Fruit fly (Drosophila melanogaster) whole organism, prepupa: ENCODE results near the gene CG42685.

Source experiments
- CG10631 ChIP-seq: fragments of 200-800 bp; sonication (Bioruptor generic); optimal IDR thresholded peaks from 2 replicates; lab custom pipeline; 2016; ENCODE audit warnings: missing biosample characterization, missing genetic modification characterization
- CG10669 ChIP-seq: fragments of 200-800 bp; sonication (Bioruptor generic); optimal IDR thresholded peaks from 3 replicates; lab custom pipeline; 2018; ENCODE audit warnings: missing biosample characterization, mild to moderate bottlenecking, missing genetic modification characterization, moderate library complexity
- CG11294 ChIP-seq: fragments of 200-800 bp; sonication (Bioruptor generic); IDR thresholded peaks from 2 replicates; pipeline ENCODE4 v1.3.6; 2022; ENCODE audit warnings: missing biosample characterization, missing genetic modification characterization
- CG11762 ChIP-seq: fragments of 200-800 bp; sonication (Bioruptor generic); optimal IDR thresholded peaks from 3 replicates; lab custom pipeline; 2016; ENCODE audit warnings: missing biosample characterization, missing genetic modification characterization; ENCODE audit not compliant: insufficient read depth
- CG15336 ChIP-seq: fragments of 200-800 bp; sonication (Bioruptor generic); IDR thresholded peaks from 2 replicates; pipeline ENCODE4 v1.3.6; 2022; ENCODE audit warnings: missing biosample characterization, missing genetic modification characterization
- CG16779 ChIP-seq: fragments of 200-800 bp; sonication (Bioruptor generic); optimal IDR thresholded peaks from 3 replicates; lab custom pipeline; 2017; ENCODE audit warnings: missing biosample characterization, mild to moderate bottlenecking, missing genetic modification characterization
- CG3032 ChIP-seq: fragments of 200-800 bp; optimal IDR thresholded peaks from 2 replicates; lab custom pipeline; 2019; ENCODE audit warnings: missing biosample characterization, mild to moderate bottlenecking, missing genetic modification characterization, moderate library complexity
- CG32006 ChIP-seq: fragments of 200-800 bp; sonication (Bioruptor generic); optimal IDR thresholded peaks from 3 replicates; lab custom pipeline; 2017; ENCODE audit warnings: missing biosample characterization, mild to moderate bottlenecking, missing genetic modification characterization
- CG34406 ChIP-seq: fragments of 200-800 bp; sonication (Bioruptor generic); optimal IDR thresholded peaks from 3 replicates; lab custom pipeline; 2016; ENCODE audit warnings: missing biosample characterization, missing genetic modification characterization
- CG3919 ChIP-seq: fragments of 200-800 bp; sonication (Bioruptor generic); optimal IDR thresholded peaks from 3 replicates; lab custom pipeline; 2016; ENCODE audit warnings: missing biosample characterization, missing genetic modification characterization
- CG4318 ChIP-seq: fragments of 200-800 bp; sonication (Bioruptor generic); optimal IDR thresholded peaks from 3 replicates; lab custom pipeline; 2017; ENCODE audit warnings: missing biosample characterization, mild to moderate bottlenecking, missing genetic modification characterization
- CG6163 ChIP-seq: fragments of 200-800 bp; sonication (Bioruptor generic); IDR thresholded peaks from 3 replicates; pipeline ENCODE4 v1.3.6; 2022; ENCODE audit warnings: missing biosample characterization, missing genetic modification characterization
- CG6276 ChIP-seq: fragments of 200-800 bp; sonication (Bioruptor generic); optimal IDR thresholded peaks from 2 replicates; lab custom pipeline; 2017; ENCODE audit warnings: missing biosample characterization, mild to moderate bottlenecking, missing genetic modification characterization
- CG6792 ChIP-seq: fragments of 200-800 bp; sonication (Bioruptor generic); optimal IDR thresholded peaks from 3 replicates; lab custom pipeline; 2016; ENCODE audit warnings: missing biosample characterization, missing genetic modification characterization
- CG6854 ChIP-seq: fragments of 200-800 bp; sonication (Bioruptor generic); optimal IDR thresholded peaks from 2 replicates; lab custom pipeline; 2017; ENCODE audit warnings: missing biosample characterization, mild to moderate bottlenecking, missing genetic modification characterization
- CG7368 ChIP-seq: fragments of 200-800 bp; sonication (Bioruptor generic); optimal IDR thresholded peaks from 3 replicates; lab custom pipeline; 2016; ENCODE audit warnings: missing biosample characterization, missing genetic modification characterization
- CG8119 ChIP-seq: fragments of 200-800 bp; sonication (Bioruptor generic); IDR thresholded peaks from 3 replicates; pipeline ENCODE4 v1.3.6; 2022; ENCODE audit warnings: missing biosample characterization, missing genetic modification characterization
- CG8319 ChIP-seq: fragments of 200-800 bp; sonication (Bioruptor generic); optimal IDR thresholded peaks from 3 replicates; lab custom pipeline; 2016; ENCODE audit warnings: missing biosample characterization, missing genetic modification characterization
- CG8632 ChIP-seq: fragments of 200-800 bp; sonication (Bioruptor generic); optimal IDR thresholded peaks from 3 replicates; lab custom pipeline; 2016; ENCODE audit warnings: missing biosample characterization, missing genetic modification characterization
- Eip78C ChIP-seq: fragments of 200-800 bp; sonication (Bioruptor generic); peaks from one replicate; lab custom pipeline; 2016; ENCODE audit warnings: missing biosample characterization, missing genetic modification characterization
- Eip93F ChIP-seq: fragments of 200-800 bp; sonication (Bioruptor generic); optimal IDR thresholded peaks from 2 replicates; lab custom pipeline; 2016; ENCODE audit warnings: missing biosample characterization, mild to moderate bottlenecking, missing genetic modification characterization
- Ets21C ChIP-seq: fragments of 200-800 bp; sonication (Bioruptor generic); optimal IDR thresholded peaks from 3 replicates; lab custom pipeline; 2016; ENCODE audit warnings: missing biosample characterization, missing genetic modification characterization
- Ets96B ChIP-seq: fragments of 200-800 bp; optimal IDR thresholded peaks from 2 replicates; lab custom pipeline; 2019; ENCODE audit warnings: missing biosample characterization, mild to moderate bottlenecking, missing genetic modification characterization, moderate library complexity
- Hr4 ChIP-seq: fragments of 200-800 bp; sonication (Bioruptor generic); optimal IDR thresholded peaks from 3 replicates; lab custom pipeline; 2016; ENCODE audit warnings: missing biosample characterization, missing genetic modification characterization
- Lpt ChIP-seq: fragments of 200-800 bp; sonication (Bioruptor generic); optimal IDR thresholded peaks from 3 replicates; lab custom pipeline; 2016; ENCODE audit warnings: missing biosample characterization, missing genetic modification characterization
- Met ChIP-seq: fragments of 200-800 bp; sonication (Bioruptor generic); optimal IDR thresholded peaks from 3 replicates; lab custom pipeline; 2016; ENCODE audit warnings: missing biosample characterization, missing genetic modification characterization
- Smox ChIP-seq: fragments of 200-800 bp; sonication (Bioruptor generic); optimal IDR thresholded peaks from 3 replicates; lab custom pipeline; 2016; ENCODE audit warnings: missing biosample characterization, missing genetic modification characterization
- Sox102F ChIP-seq: fragments of 200-800 bp; sonication (Bioruptor generic); optimal IDR thresholded peaks from 2 replicates; lab custom pipeline; 2016; ENCODE audit warnings: missing biosample characterization, mild to moderate bottlenecking, missing genetic modification characterization
- Sox15 ChIP-seq: fragments of 200-800 bp; sonication (Bioruptor generic); optimal IDR thresholded peaks from 3 replicates; lab custom pipeline; 2016; ENCODE audit warnings: missing biosample characterization, missing genetic modification characterization
- achi ChIP-seq: fragments of 200-800 bp; sonication (Bioruptor generic); optimal IDR thresholded peaks from 3 replicates; lab custom pipeline; 2016; ENCODE audit warnings: missing biosample characterization, missing genetic modification characterization
- acj6 ChIP-seq: fragments of 200-800 bp; sonication (Bioruptor generic); optimal IDR thresholded peaks from 3 replicates; lab custom pipeline; 2016; ENCODE audit warnings: missing biosample characterization, missing genetic modification characterization
- cyc ChIP-seq: fragments of 200-800 bp; sonication (Bioruptor generic); optimal IDR thresholded peaks from 3 replicates; lab custom pipeline; 2016; ENCODE audit warnings: missing biosample characterization, missing genetic modification characterization
- dac ChIP-seq: fragments of 200-800 bp; sonication (Bioruptor generic); optimal IDR thresholded peaks from 2 replicates; lab custom pipeline; 2017; ENCODE audit warnings: missing biosample characterization, mild to moderate bottlenecking, missing genetic modification characterization
- eg ChIP-seq: fragments of 200-800 bp; sonication (Bioruptor generic); IDR thresholded peaks from 3 replicates; pipeline ENCODE4 v1.3.6; 2022; ENCODE audit warnings: missing biosample characterization, missing genetic modification characterization
- esn ChIP-seq: fragments of 200-800 bp; sonication (Bioruptor generic); optimal IDR thresholded peaks from 2 replicates; lab custom pipeline; 2016; ENCODE audit warnings: missing biosample characterization, mild to moderate bottlenecking, missing genetic modification characterization, moderate library complexity
- fd59A ChIP-seq: fragments of 200-800 bp; sonication (Bioruptor generic); optimal IDR thresholded peaks from 2 replicates; lab custom pipeline; 2017; ENCODE audit warnings: missing biosample characterization, mild to moderate bottlenecking, missing genetic modification characterization, missing genetic modification reagents
- fkh ChIP-seq: fragments of 200-800 bp; sonication (Bioruptor generic); optimal IDR thresholded peaks from 3 replicates; lab custom pipeline; 2017; ENCODE audit warnings: missing biosample characterization, mild to moderate bottlenecking, missing genetic modification characterization, moderate library complexity
- net ChIP-seq: fragments of 200-800 bp; sonication (Bioruptor generic); optimal IDR thresholded peaks from 3 replicates; lab custom pipeline; 2016; ENCODE audit warnings: missing biosample characterization, missing genetic modification characterization
- pdm3 ChIP-seq: fragments of 200-800 bp; sonication (Bioruptor generic); optimal IDR thresholded peaks from 3 replicates; lab custom pipeline; 2016; ENCODE audit warnings: missing biosample characterization, missing genetic modification characterization
- spab ChIP-seq: fragments of 200-800 bp; sonication (Bioruptor generic); optimal IDR thresholded peaks from 2 replicates; lab custom pipeline; 2017; ENCODE audit warnings: missing biosample characterization, mild to moderate bottlenecking, missing genetic modification characterization, missing genetic modification reagents
- ss ChIP-seq, 2 experiments: fragments of 200-800 bp; sonication (Bioruptor generic); optimal IDR thresholded peaks; 2 replicates in 1 of 2; 3 replicates in 1 of 2; lab custom pipeline; 2017 to 2018; ENCODE audit warnings: mild to moderate bottlenecking in 2 of 2, missing biosample characterization in 2 of 2, missing genetic modification characterization in 2 of 2, moderate library complexity in 1 of 2
- svp ChIP-seq: fragments of 200-800 bp; sonication (Bioruptor generic); peaks from one replicate; lab custom pipeline; 2016; ENCODE audit warnings: missing biosample characterization, missing genetic modification characterization
- topi ChIP-seq: fragments of 200-800 bp; sonication (Bioruptor generic); optimal IDR thresholded peaks from 3 replicates; lab custom pipeline; 2016; ENCODE audit warnings: missing biosample characterization, missing genetic modification characterization

CG42685 gene

DNA sequence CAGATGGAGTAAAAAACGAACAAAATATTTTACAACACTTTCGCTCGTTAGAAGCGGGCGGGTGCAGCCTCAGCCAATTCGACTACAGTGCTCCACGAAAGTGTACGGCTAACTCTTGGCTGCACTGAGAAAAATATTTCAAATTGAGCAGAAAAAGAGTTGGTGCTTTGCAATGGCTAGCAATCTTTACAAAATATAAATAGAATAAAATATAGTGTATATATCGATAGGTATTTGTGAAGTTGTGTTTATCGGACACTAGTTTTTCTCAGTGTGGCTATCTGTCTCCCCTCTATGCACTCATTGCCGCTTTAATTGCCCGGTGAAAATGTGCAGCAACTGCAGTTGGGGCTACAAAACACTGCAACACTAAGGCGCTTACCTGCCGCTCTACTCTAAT lies 28.5 kb downstream of the CG42685 start (continued):
- peak; percentile 82 for TF ChIP-seq dac

DNA sequence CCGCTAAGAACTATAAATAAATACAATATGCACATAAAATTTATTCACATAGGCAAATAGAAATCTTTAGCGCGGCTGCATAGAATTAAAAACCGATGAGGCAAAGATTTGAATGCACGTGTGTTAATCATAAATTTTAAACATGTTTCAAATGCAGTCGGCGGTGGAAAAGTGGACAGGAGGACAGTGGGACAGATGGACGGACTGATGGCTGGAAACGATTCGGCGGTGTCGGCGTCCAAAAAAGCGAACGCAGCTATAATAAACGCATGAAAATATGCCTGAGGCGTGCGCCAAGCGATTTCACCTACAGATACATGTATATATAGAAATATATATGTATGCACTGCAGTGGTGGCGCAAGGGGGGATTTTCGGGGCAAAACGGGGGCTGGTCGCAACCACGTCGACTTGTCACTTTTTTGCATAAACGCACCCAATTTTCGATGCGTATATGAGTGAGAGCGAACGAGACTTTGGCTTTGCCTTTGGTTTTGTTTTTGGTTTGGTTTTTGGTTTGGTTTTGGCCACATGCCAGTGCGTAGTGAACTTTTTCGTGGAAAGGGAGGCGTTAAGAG lies 30.4 kb downstream of the CG42685 start:
- TF ChIP-seq CG16779 (tag; lab: Kevin White, UChicago), result no peak
- no peak for TF ChIP-seq CG10669
- no peak for TF ChIP-seq CG6854
- no peak for TF ChIP-seq CG3919 (GFP tag; lab: Kevin White, UChicago)
- TF ChIP-seq CG8119 (GFP tag; lab: Robert Waterston, UW), result 0 out of 3 replicates have a peak, but pooled peaks have one; percentile 19
- TF ChIP-seq CG8632 (GFP tag; lab: Kevin White, UChicago), result no peak
- TF ChIP-seq CG8319 (GFP tag; lab: Kevin White, UChicago), result no peak
- peak; percentile 42; the same call in 2 of the 3 replicates for TF ChIP-seq eg (GFP tag; lab: Robert Waterston, UW)
- TF ChIP-seq Sox102F (GFP tag; lab: Kevin White, UChicago), result no peak
- TF ChIP-seq CG6163 (GFP tag; lab: Robert Waterston, UW), result no peak
- TF ChIP-seq svp (GFP tag; lab: Kevin White, UChicago), result peak; percentile 39
- TF ChIP-seq Eip78C, result peak; percentile 54
- TF ChIP-seq Ets21C (GFP tag; lab: Kevin White, UChicago), result no peak

DNA sequence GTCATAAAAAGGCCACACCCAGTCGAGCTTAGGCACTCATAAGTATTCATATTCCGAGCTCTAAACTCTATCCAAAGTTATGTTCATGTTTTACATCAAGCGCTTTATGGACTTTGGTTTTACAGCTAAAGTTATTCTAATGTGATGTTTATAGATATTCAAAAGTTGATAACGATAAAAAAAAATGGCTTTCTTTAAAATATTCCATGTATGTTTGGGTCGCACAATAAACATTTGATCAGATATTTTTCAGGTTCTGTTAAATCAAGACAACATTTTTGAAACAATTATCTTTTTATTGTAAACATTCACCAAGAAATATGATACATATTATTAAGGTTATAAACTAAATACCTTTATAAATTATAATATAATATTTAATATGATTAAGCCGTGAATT lies 31.0 kb downstream of the CG42685 start:
- no peak for TF ChIP-seq dac
- TF ChIP-seq Ets96B, result no peak
- no peak for TF ChIP-seq CG10631 (GFP tag; lab: Kevin White, UChicago)
- TF ChIP-seq cyc, result no peak

DNA sequence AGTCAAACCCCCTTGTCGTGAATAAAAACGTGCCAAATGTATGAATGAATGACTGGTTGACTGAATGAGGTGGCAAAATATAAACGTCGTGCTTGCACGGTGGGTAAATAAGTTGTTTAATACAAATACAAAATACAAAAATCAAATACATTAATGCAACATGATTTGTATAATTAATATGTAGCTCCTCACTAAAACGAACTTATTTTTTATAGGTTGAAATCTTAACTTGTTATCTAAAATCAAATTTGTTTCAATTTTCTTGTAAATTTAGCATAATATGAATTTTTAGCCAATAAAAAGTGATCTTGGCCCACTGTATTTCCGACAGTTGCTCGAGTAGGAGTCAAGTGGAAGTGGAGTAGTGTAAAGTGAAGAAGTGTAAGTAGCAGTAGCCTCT lies 32.0 kb downstream of the CG42685 start:
- TF ChIP-seq fd59A, result no peak
- peak; percentile 45 for TF ChIP-seq Hr4
- no peak; the same call in 2 of the 3 replicates for TF ChIP-seq eg (GFP tag; lab: Robert Waterston, UW)
- TF ChIP-seq CG8632 (GFP tag; lab: Kevin White, UChicago), result peak; percentile 8
- peak; percentile 78 for TF ChIP-seq Eip78C
- no peak for TF ChIP-seq CG34406
- no peak for TF ChIP-seq CG11294 (GFP tag; lab: Robert Waterston, UW)
- TF ChIP-seq CG4318 (GFP tag; lab: Kevin White, UChicago), result peak; percentile 29
- no peak for TF ChIP-seq fkh
- TF ChIP-seq acj6 (GFP tag; lab: Kevin White, UChicago), result peak; percentile 1
- no peak for TF ChIP-seq CG6163 (GFP tag; lab: Robert Waterston, UW)
- peak; percentile 47 for TF ChIP-seq net (GFP tag; lab: Kevin White, UChicago)
- peak; percentile 62 for TF ChIP-seq svp (GFP tag; lab: Kevin White, UChicago)
- TF ChIP-seq Ets96B, result peak; percentile 13
- no peak for TF ChIP-seq Eip93F (GFP tag; lab: Kevin White, UChicago)
- TF ChIP-seq cyc, result peak; percentile 4
- peak; percentile 55; the same call in 1 of the 2 replicates for TF ChIP-seq CG15336 (GFP tag; lab: Robert Waterston, UW)
- TF ChIP-seq spab (GFP tag; lab: Kevin White, UChicago), result no peak
- TF ChIP-seq pdm3 (GFP tag; lab: Kevin White, UChicago), result peak; percentile 31
- TF ChIP-seq esn, result peak; percentile 11
- no peak for TF ChIP-seq Lpt
- no peak for TF ChIP-seq topi (GFP tag; lab: Kevin White, UChicago)
- TF ChIP-seq Ets21C (GFP tag; lab: Kevin White, UChicago), result no peak
- peak; percentile 1 for TF ChIP-seq CG8319 (GFP tag; lab: Kevin White, UChicago)
- TF ChIP-seq CG7368 (GFP tag; lab: Kevin White, UChicago), result no peak
- TF ChIP-seq ss (GFP tag; optimal IDR thresholded peaks at IDR 0.05; lab: Kevin White, UChicago), result peak in 1 of 2 experiments; percentile 5
- TF ChIP-seq Met, result peak; percentile 11
- TF ChIP-seq achi, result peak; percentile 10
- no peak for TF ChIP-seq Sox15 (GFP tag; lab: Kevin White, UChicago)
- no peak for TF ChIP-seq CG3032 (tag; lab: Kevin White, UChicago)
- peak; percentile 37 for TF ChIP-seq CG6276 (GFP tag; lab: Kevin White, UChicago)
- peak; percentile 14 for TF ChIP-seq Sox102F (GFP tag; lab: Kevin White, UChicago)
- TF ChIP-seq CG6792 (GFP tag; lab: Kevin White, UChicago), result peak; percentile 16
- TF ChIP-seq CG32006, result peak; percentile 65
- peak; percentile 1 for TF ChIP-seq CG11762 (GFP tag; lab: Kevin White, UChicago)
- peak; percentile 24 for TF ChIP-seq Smox (GFP tag; lab: Kevin White, UChicago)
- TF ChIP-seq, all 60 proteins: peak for 22
